Fruit fly (Drosophila melanogaster) whole organism, embryonic: ENCODE results near the gene yrt.

Source experiments
- CG10979 ChIP-seq: fragments of 200-800 bp; sonication (Bioruptor generic); optimal IDR thresholded peaks from 2 replicates; lab custom pipeline; 2018; ENCODE audit warnings: missing biosample characterization, mild to moderate bottlenecking, missing genetic modification characterization, moderate library complexity
- CG12299 ChIP-seq: fragments of 200-800 bp; sonication (Bioruptor generic); optimal IDR thresholded peaks from 2 replicates; lab custom pipeline; 2018; ENCODE audit warnings: missing biosample characterization, mild to moderate bottlenecking, missing genetic modification characterization
- CG13296 ChIP-seq: fragments of 200-800 bp; sonication (Bioruptor generic); optimal IDR thresholded peaks from 3 replicates; lab custom pipeline; 2018; ENCODE audit warnings: missing biosample characterization, mild to moderate bottlenecking, missing genetic modification characterization
- CG2712 ChIP-seq: fragments of 200-800 bp; optimal IDR thresholded peaks from 3 replicates; lab custom pipeline; 2019; ENCODE audit warnings: missing biosample characterization, mild to moderate bottlenecking, missing genetic modification characterization, moderate library complexity
- CG31388 ChIP-seq: fragments of 200-800 bp; sonication (Bioruptor generic); optimal IDR thresholded peaks from 2 replicates; lab custom pipeline; 2016; ENCODE audit warnings: missing biosample characterization, missing genetic modification characterization
- CG34376 ChIP-seq: fragments of 200-800 bp; sonication (Bioruptor generic); optimal IDR thresholded peaks from 2 replicates; lab custom pipeline; 2018; ENCODE audit warnings: missing biosample characterization, mild to moderate bottlenecking, missing genetic modification characterization
- CG3847 ChIP-seq: fragments of 200-800 bp; sonication (Bioruptor generic); IDR thresholded peaks from 2 replicates; pipeline ENCODE4 v1.3.6; 2022; ENCODE audit warnings: missing biosample characterization, missing genetic modification characterization
- CG6765 ChIP-seq: fragments of 200-800 bp; sonication (Bioruptor generic); optimal IDR thresholded peaks from 3 replicates; lab custom pipeline; 2017; ENCODE audit warnings: missing biosample characterization, mild to moderate bottlenecking, missing genetic modification characterization
- CG6791 ChIP-seq: fragments of 200-800 bp; sonication (Bioruptor generic); IDR thresholded peaks from 3 replicates; pipeline ENCODE4 v1.3.6; 2022; ENCODE audit warnings: missing biosample characterization, missing genetic modification characterization; ENCODE audit not compliant: partially characterized antibody
- CG7745 ChIP-seq: fragments of 200-800 bp; sonication (Bioruptor generic); optimal IDR thresholded peaks from 2 replicates; lab custom pipeline; 2018; ENCODE audit warnings: missing biosample characterization, mild to moderate bottlenecking, missing genetic modification characterization, moderate library complexity
- CG9797 ChIP-seq: fragments of 200-800 bp; sonication (Bioruptor generic); optimal IDR thresholded peaks from 3 replicates; lab custom pipeline; 2018; ENCODE audit warnings: missing biosample characterization, mild to moderate bottlenecking, missing genetic modification characterization
- ERR ChIP-seq: fragments of 200-800 bp; sonication (Bioruptor generic); optimal IDR thresholded peaks from 2 replicates; lab custom pipeline; 2016; ENCODE audit warnings: missing biosample characterization, missing genetic modification characterization
- Ets97D ChIP-seq: fragments of 200-800 bp; sonication (Bioruptor generic); optimal IDR thresholded peaks from 3 replicates; lab custom pipeline; 2016; ENCODE audit warnings: missing biosample characterization, missing genetic modification characterization
- Gug ChIP-seq: fragments of 200-800 bp; sonication (Bioruptor generic); IDR thresholded peaks from 4 replicates; pipeline ENCODE4 v1.3.6; 2022; ENCODE audit warnings: missing biosample characterization, missing genetic modification characterization
- Hey ChIP-seq: fragments of 200-800 bp; sonication (Bioruptor generic); optimal IDR thresholded peaks from 3 replicates; lab custom pipeline; 2018; ENCODE audit warnings: missing biosample characterization, mild to moderate bottlenecking, missing genetic modification characterization
- Hr51 ChIP-seq, 2 experiments: fragments of 200-800 bp; sonication (Bioruptor generic); optimal IDR thresholded peaks; 2 replicates in 1 of 2; 3 replicates in 1 of 2; lab custom pipeline; 2016 to 2018; ENCODE audit warnings: missing biosample characterization in 2 of 2, missing genetic modification characterization in 2 of 2, mild to moderate bottlenecking in 1 of 2, moderate library complexity in 1 of 2
- Mrtf ChIP-seq: fragments of 200-800 bp; sonication (Bioruptor generic); IDR thresholded peaks from 3 replicates; pipeline ENCODE4 v1.3.6; 2022; ENCODE audit warnings: missing biosample characterization, missing genetic modification characterization
- NC2β ChIP-seq: fragments of 200-800 bp; sonication (Bioruptor generic); optimal IDR thresholded peaks from 2 replicates; lab custom pipeline; 2016; ENCODE audit warnings: missing biosample characterization, missing genetic modification characterization
- Oli ChIP-seq: fragments of 200-800 bp; sonication (Bioruptor generic); optimal IDR thresholded peaks from 2 replicates; lab custom pipeline; 2018; ENCODE audit warnings: missing biosample characterization, mild to moderate bottlenecking, missing genetic modification characterization, moderate library complexity
- Ptx1 ChIP-seq: fragments of 200-800 bp; sonication (Bioruptor generic); IDR thresholded peaks from 2 replicates; pipeline ENCODE4 v1.3.6; 2022; ENCODE audit warnings: missing biosample characterization, missing genetic modification characterization
- Sox100B ChIP-seq: fragments of 200-800 bp; sonication (Bioruptor generic); optimal IDR thresholded peaks from 3 replicates; lab custom pipeline; 2018; ENCODE audit warnings: missing biosample characterization, mild to moderate bottlenecking, missing genetic modification characterization
- Sox102F ChIP-seq: fragments of 200-800 bp; sonication (Bioruptor generic); optimal IDR thresholded peaks from 2 replicates; lab custom pipeline; 2018; ENCODE audit warnings: missing biosample characterization, mild to moderate bottlenecking, missing genetic modification characterization, moderate library complexity
- Spps ChIP-seq: fragments of 200-800 bp; sonication (Bioruptor generic); optimal IDR thresholded peaks from 2 replicates; lab custom pipeline; 2018; ENCODE audit warnings: missing biosample characterization, mild to moderate bottlenecking, missing genetic modification characterization
- YL-1 ChIP-seq: fragments of 200-800 bp; sonication (Bioruptor generic); optimal IDR thresholded peaks from 3 replicates; lab custom pipeline; 2017; ENCODE audit warnings: missing biosample characterization, mild to moderate bottlenecking, missing genetic modification characterization
- amos ChIP-seq: fragments of 200-800 bp; sonication (Bioruptor generic); IDR thresholded peaks from 2 replicates; pipeline ENCODE4 v1.3.6; 2022; ENCODE audit warnings: missing biosample characterization, missing genetic modification characterization; ENCODE audit not compliant: partially characterized antibody
- ap ChIP-seq: fragments of 200-800 bp; sonication (Bioruptor generic); IDR thresholded peaks from 2 replicates; pipeline ENCODE4 v1.3.6; 2022; ENCODE audit warnings: missing biosample characterization, missing genetic modification characterization
- az2 ChIP-seq: fragments of 200-800 bp; sonication (Bioruptor generic); optimal IDR thresholded peaks from 3 replicates; lab custom pipeline; 2016; ENCODE audit warnings: missing biosample characterization, missing genetic modification characterization
- bcd ChIP-seq: fragments of 200-800 bp; sonication (Bioruptor generic); optimal IDR thresholded peaks from 2 replicates; lab custom pipeline; 2017; ENCODE audit warnings: missing biosample characterization, mild to moderate bottlenecking, missing genetic modification characterization
- bowl ChIP-seq: fragments of 200-800 bp; sonication (Bioruptor generic); IDR thresholded peaks from 2 replicates; pipeline ENCODE4 v1.3.6; 2022; ENCODE audit warnings: missing biosample characterization, missing genetic modification characterization
- br ChIP-seq: fragments of >200 bp; optimal IDR thresholded peaks from 2 replicates; lab custom pipeline; 2017
- cg ChIP-seq: fragments of 200-800 bp; sonication (Bioruptor generic); optimal IDR thresholded peaks from 3 replicates; lab custom pipeline; 2019; ENCODE audit warnings: missing biosample characterization, mild to moderate bottlenecking, missing genetic modification characterization, moderate library complexity
- chn ChIP-seq: fragments of 200-800 bp; sonication (Bioruptor generic); optimal IDR thresholded peaks from 2 replicates; lab custom pipeline; 2016; ENCODE audit warnings: missing biosample characterization, missing genetic modification characterization
- cwo ChIP-seq: fragments of 200-800 bp; sonication (Bioruptor generic); optimal IDR thresholded peaks from 3 replicates; lab custom pipeline; 2017; ENCODE audit warnings: missing biosample characterization, missing genetic modification characterization, mild to moderate bottlenecking, moderate library complexity, missing genetic modification reagents
- gcm ChIP-seq: fragments of 200-800 bp; sonication (Bioruptor generic); optimal IDR thresholded peaks from 2 replicates; lab custom pipeline; 2019; ENCODE audit warnings: missing biosample characterization, mild to moderate bottlenecking, missing genetic modification characterization, moderate library complexity
- gcm2 ChIP-seq: fragments of 200-800 bp; sonication (Bioruptor generic); optimal IDR thresholded peaks from 2 replicates; lab custom pipeline; 2016; ENCODE audit warnings: missing biosample characterization, missing genetic modification characterization
- gfzf ChIP-seq: fragments of 200-800 bp; sonication (Bioruptor generic); optimal IDR thresholded peaks from 2 replicates; lab custom pipeline; 2016; ENCODE audit warnings: missing biosample characterization, mild to moderate bottlenecking, missing genetic modification characterization, moderate library complexity
- grau ChIP-seq: fragments of 200-800 bp; optimal IDR thresholded peaks from 3 replicates; lab custom pipeline; 2019; ENCODE audit warnings: missing biosample characterization, mild to moderate bottlenecking, missing genetic modification characterization, moderate library complexity
- gt ChIP-seq: fragments of 200-800 bp; sonication (Bioruptor generic); IDR thresholded peaks from 2 replicates; pipeline ENCODE4 v1.3.6; 2022; ENCODE audit warnings: missing biosample characterization, missing genetic modification characterization
- jing ChIP-seq: fragments of 200-800 bp; sonication (Bioruptor generic); optimal IDR thresholded peaks from 2 replicates; lab custom pipeline; 2018; ENCODE audit warnings: missing biosample characterization, mild to moderate bottlenecking, missing genetic modification characterization
- knrl ChIP-seq: fragments of 200-800 bp; sonication (Bioruptor generic); IDR thresholded peaks from 3 replicates; pipeline ENCODE4 v1.3.6; 2022; ENCODE audit warnings: missing biosample characterization, missing genetic modification characterization; ENCODE audit not compliant: partially characterized antibody
- peb ChIP-seq: fragments of 200-800 bp; sonication (Bioruptor generic); IDR thresholded peaks from 2 replicates; pipeline ENCODE4 v1.3.6; 2022; ENCODE audit warnings: missing biosample characterization, missing genetic modification characterization
- run ChIP-seq: fragments of 200-800 bp; sonication (Bioruptor generic); optimal IDR thresholded peaks from 3 replicates; lab custom pipeline; 2018; ENCODE audit warnings: missing biosample characterization, mild to moderate bottlenecking, missing genetic modification characterization
- salm ChIP-seq: fragments of 200-800 bp; sonication (Bioruptor generic); optimal IDR thresholded peaks from 2 replicates; lab custom pipeline; 2018; ENCODE audit warnings: missing biosample characterization, mild to moderate bottlenecking, missing genetic modification characterization
- schlank ChIP-seq: fragments of 200-800 bp; sonication (Bioruptor generic); optimal IDR thresholded peaks from 2 replicates; lab custom pipeline; 2018; ENCODE audit warnings: missing biosample characterization, mild to moderate bottlenecking, missing genetic modification characterization
- sr ChIP-seq: fragments of 200-800 bp; sonication (Bioruptor generic); IDR thresholded peaks from 3 replicates; pipeline ENCODE4 v1.3.6; 2022; ENCODE audit warnings: missing biosample characterization, missing genetic modification characterization
- tio ChIP-seq: fragments of 200-800 bp; sonication (Bioruptor generic); optimal IDR thresholded peaks from 2 replicates; lab custom pipeline; 2017; ENCODE audit warnings: missing biosample characterization, missing genetic modification characterization, inconsistent platforms
- toy ChIP-seq: fragments of 200-800 bp; sonication (Bioruptor generic); IDR thresholded peaks from 2 replicates; pipeline ENCODE4 v1.3.6; 2022; ENCODE audit warnings: missing biosample characterization, missing genetic modification characterization
- trem ChIP-seq: fragments of 200-800 bp; optimal IDR thresholded peaks from 3 replicates; lab custom pipeline; 2019; ENCODE audit warnings: missing biosample characterization, mild to moderate bottlenecking, missing genetic modification characterization, moderate library complexity
- trh ChIP-seq: fragments of 200-800 bp; sonication (Bioruptor generic); optimal IDR thresholded peaks from 2 replicates; lab custom pipeline; 2016; ENCODE audit warnings: missing biosample characterization, missing genetic modification characterization
- vnd ChIP-seq: fragments of 200-800 bp; sonication (Bioruptor generic); IDR thresholded peaks from 3 replicates; pipeline ENCODE4 v1.3.6; 2022; ENCODE audit warnings: missing biosample characterization, missing genetic modification characterization; ENCODE audit not compliant: partially characterized antibody

yrt gene

DNA sequence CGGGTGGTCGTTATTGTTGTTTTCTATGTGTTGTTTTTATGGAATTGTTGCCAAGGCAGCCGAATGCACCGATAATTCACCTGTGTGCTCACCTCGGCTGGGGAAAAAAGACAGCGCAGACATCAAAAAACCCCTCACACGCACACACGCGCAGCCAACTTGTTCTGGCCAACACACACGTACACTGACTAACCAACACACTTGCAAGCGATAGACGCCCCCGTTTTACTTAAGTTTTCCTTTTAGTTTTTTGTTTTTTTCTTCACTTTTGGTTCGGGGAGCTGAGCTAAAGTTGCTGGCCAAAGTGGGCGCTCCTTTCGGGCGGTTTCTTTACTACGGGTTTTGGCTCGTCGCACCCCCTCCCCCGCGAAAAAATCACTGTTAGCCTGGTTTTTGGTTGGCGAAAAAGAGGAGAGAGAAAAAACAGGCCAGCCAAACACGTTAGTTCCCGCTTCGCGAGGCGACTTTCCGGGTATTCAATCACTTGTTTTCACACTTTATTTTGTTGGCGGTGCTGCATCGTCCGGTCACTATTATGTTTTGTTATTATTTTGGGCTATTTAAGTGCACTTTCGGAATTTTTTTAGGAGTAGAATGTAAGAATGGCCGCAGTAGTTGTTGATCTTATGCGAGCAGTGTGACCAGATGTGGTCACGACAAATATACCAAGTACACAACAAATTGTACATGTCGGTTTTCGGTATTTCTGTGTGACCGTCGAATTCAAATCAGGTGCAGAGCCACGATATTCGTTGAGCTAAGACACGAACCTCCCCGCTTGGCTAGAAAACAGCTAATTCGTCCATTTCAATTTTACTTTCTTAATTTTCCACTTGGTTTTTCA, at the start of gene yrt:
Gene yrt, minus strand, starts transcription at position 660 of the 844 bp plus-strand sequence.
- peak; percentile 96 for TF ChIP-seq gfzf (GFP tag; lab: Kevin White, UChicago)
- TF ChIP-seq Sox100B (GFP tag; lab: Kevin White, UChicago) = no peak
- TF ChIP-seq br (lab: Kevin White, UChicago) = no peak
- TF ChIP-seq vnd = no peak
- peak; percentile 67 for TF ChIP-seq Ets97D
- TF ChIP-seq Gug (GFP tag; lab: Robert Waterston, UW) = no peak
- TF ChIP-seq CG3847 (GFP tag; lab: Robert Waterston, UW) = peak; percentile 50
- TF ChIP-seq CG10979 (tag; lab: Kevin White, UChicago) = no peak
- TF ChIP-seq grau (tag; lab: Kevin White, UChicago) = peak; percentile 10
- peak; percentile 28 for TF ChIP-seq CG2712 (tag; lab: Kevin White, UChicago)
- no peak for TF ChIP-seq CG34376 (GFP tag; lab: Kevin White, UChicago)
- peak; percentile 20; the same call in 1 of the 2 replicates for TF ChIP-seq amos (GFP tag; lab: Robert Waterston, UW)
- TF ChIP-seq az2 (GFP tag; lab: Kevin White, UChicago) = no peak
- no peak for TF ChIP-seq Ptx1 (GFP tag; lab: Robert Waterston, UW)
- no peak for TF ChIP-seq sr
- no peak for TF ChIP-seq Oli (tag; lab: Kevin White, UChicago)
- no peak for TF ChIP-seq run
- TF ChIP-seq bowl = no peak
- no peak for TF ChIP-seq jing (GFP tag; lab: Kevin White, UChicago)
- TF ChIP-seq Sox102F (GFP tag; lab: Kevin White, UChicago) = no peak
- no peak for TF ChIP-seq CG6791 (GFP tag; lab: Robert Waterston, UW)
- TF ChIP-seq CG6765 (GFP tag; lab: Kevin White, UChicago) = no peak
- no peak for TF ChIP-seq peb (GFP tag; lab: Robert Waterston, UW)
- peak; percentile 82 for TF ChIP-seq cg
- peak; percentile 94 for TF ChIP-seq CG7745 (tag; lab: Kevin White, UChicago)
- no peak for TF ChIP-seq ERR (GFP tag; lab: Kevin White, UChicago)
- TF ChIP-seq YL-1 (GFP tag; lab: Kevin White, UChicago) = peak; percentile 12
- TF ChIP-seq chn = no peak
- TF ChIP-seq schlank (tag; lab: Kevin White, UChicago) = no peak
- TF ChIP-seq gt (GFP tag; lab: Robert Waterston, UW) = no peak
- no peak for TF ChIP-seq bcd
- no peak for TF ChIP-seq Hey (tag; lab: Kevin White, UChicago)
- TF ChIP-seq CG13296 (GFP tag; lab: Kevin White, UChicago) = no peak
- no peak for TF ChIP-seq toy (GFP tag; lab: Robert Waterston, UW)
- no peak for TF ChIP-seq trh
- no peak for TF ChIP-seq salm (tag; lab: Kevin White, UChicago)
- no peak; the same call in 2 of the 3 replicates for TF ChIP-seq knrl (GFP tag; lab: Robert Waterston, UW)
- no peak for TF ChIP-seq NC2β (GFP tag; lab: Kevin White, UChicago)
- TF ChIP-seq gcm2 (GFP tag; lab: Kevin White, UChicago) = no peak
- TF ChIP-seq trem (tag; lab: Kevin White, UChicago) = peak; percentile 69
- TF ChIP-seq ap (GFP tag; lab: Robert Waterston, UW) = no peak
- no peak for TF ChIP-seq tio (GFP tag; lab: Kevin White, UChicago)
- no peak for TF ChIP-seq gcm
- TF ChIP-seq CG9797 (GFP tag; lab: Kevin White, UChicago) = peak; percentile 95
- no peak for TF ChIP-seq cwo (GFP tag; lab: Kevin White, UChicago)
- TF ChIP-seq CG12299 (tag; lab: Kevin White, UChicago) = no peak
- TF ChIP-seq Spps (tag; lab: Kevin White, UChicago) = no peak
- TF ChIP-seq Mrtf (GFP tag; lab: Robert Waterston, UW) = no peak
- TF ChIP-seq Hr51 (GFP tag; optimal IDR thresholded peaks at IDR 0.05; lab: Kevin White, UChicago) = no peak
- TF ChIP-seq CG31388 (GFP tag; lab: Kevin White, UChicago) = no peak
